Fruit fly (Drosophila melanogaster) whole organism, wandering third instar larva: ENCODE measurements around the gene CG14391.

Experiments
- CG32264 ChIP-seq: fragments of 200-800 bp; sonication (Bioruptor generic); optimal IDR thresholded peaks from 2 replicates; lab custom pipeline; 2016; ENCODE audit warnings: missing biosample characterization, missing genetic modification characterization
- CrebA ChIP-seq: fragments of 200-800 bp; sonication (Bioruptor generic); optimal IDR thresholded peaks from 2 replicates; lab custom pipeline; 2016; ENCODE audit warnings: missing biosample characterization, mild to moderate bottlenecking, missing genetic modification characterization, borderline replicate concordance
- Dfd ChIP-seq: fragments of >200 bp; optimal IDR thresholded peaks from 2 replicates; lab custom pipeline; 2017; ENCODE audit warnings: missing biosample characterization, missing genetic modification characterization
- Dif ChIP-seq: fragments of 200-275, 200-300 bp; sonication (Bioruptor generic); optimal IDR thresholded peaks from 2 replicates; lab custom pipeline; 2018; ENCODE audit warnings: missing biosample characterization, missing genetic modification characterization; ENCODE audit not compliant: partially characterized antibody
- GATAd ChIP-seq: sonication (Bioruptor generic); optimal IDR thresholded peaks from 2 replicates; lab custom pipeline; 2016; ENCODE audit warnings: missing biosample characterization, missing genetic modification characterization
- Hnf4 ChIP-seq: fragments of 200-800 bp; sonication (Bioruptor generic); optimal IDR thresholded peaks from 2 replicates; lab custom pipeline; 2016; ENCODE audit warnings: missing biosample characterization, mild to moderate bottlenecking, missing genetic modification characterization
- Hr78 ChIP-seq: fragments of >200 bp; optimal IDR thresholded peaks from 2 replicates; lab custom pipeline; 2017; ENCODE audit warnings: missing biosample characterization, missing genetic modification characterization
- Hr83 ChIP-seq: fragments of 200-300 bp; sonication (Bioruptor generic); optimal IDR thresholded peaks from 2 replicates; lab custom pipeline; 2016; ENCODE audit warnings: missing biosample characterization, mild to moderate bottlenecking, missing genetic modification characterization, moderate library complexity; ENCODE audit not compliant: poor library complexity, severe bottlenecking
- Jra ChIP-seq: sonication (Bioruptor generic); optimal IDR thresholded peaks from 2 replicates; lab custom pipeline; 2016; ENCODE audit warnings: missing biosample characterization, missing genetic modification characterization
- Mio ChIP-seq: sonication (Bioruptor generic); optimal IDR thresholded peaks from 2 replicates; lab custom pipeline; 2016; ENCODE audit warnings: missing biosample characterization, missing genetic modification characterization
- Myc ChIP-seq: fragments of >200 bp; optimal IDR thresholded peaks from 2 replicates; lab custom pipeline; 2017
- N ChIP-seq: fragments of >200 bp; optimal IDR thresholded peaks from 2 replicates; lab custom pipeline; 2018; ENCODE audit warnings: missing biosample characterization, missing external identifiers, missing genetic modification characterization
- OdsH ChIP-seq: fragments of 200-800 bp; sonication (Bioruptor generic); optimal IDR thresholded peaks from 2 replicates; lab custom pipeline; 2016; ENCODE audit warnings: missing biosample characterization, mild to moderate bottlenecking, missing genetic modification characterization
- Rel ChIP-seq, 2 experiments: fragments of 200-800 bp; sonication (Bioruptor generic) in 1 of 2; optimal IDR thresholded peaks; 2 replicates in 1 of 2; 3 replicates in 1 of 2; lab custom pipeline; 2016 to 2019; ENCODE audit warnings: mild to moderate bottlenecking in 2 of 2, missing biosample characterization in 2 of 2, missing genetic modification characterization in 2 of 2, moderate library complexity in 1 of 2
- Sp1 ChIP-seq: fragments of 200-800 bp; sonication (Bioruptor generic); optimal IDR thresholded peaks from 3 replicates; lab custom pipeline; 2019; ENCODE audit warnings: missing biosample characterization, mild to moderate bottlenecking, missing genetic modification characterization, moderate library complexity
- Vsx2 ChIP-seq: fragments of 200-300, 225-300 bp; sonication (Bioruptor generic); optimal IDR thresholded peaks from 2 replicates; lab custom pipeline; 2018; ENCODE audit warnings: missing biosample characterization, missing genetic modification characterization; ENCODE audit not compliant: partially characterized antibody
- dl ChIP-seq, 2 experiments: fragments of 175-275, 200-275 bp in 1 of 2; fragments of 200-275 bp in 1 of 2; sonication (Bioruptor generic); optimal IDR thresholded peaks; lab custom pipeline; 2018; ENCODE audit warnings: mild to moderate bottlenecking in 2 of 2, missing biosample characterization in 2 of 2, missing genetic modification characterization in 2 of 2, moderate library complexity in 2 of 2; ENCODE audit not compliant: partially characterized antibody in 2 of 2, insufficient read depth in 1 of 2
- dmrt93B ChIP-seq: fragments of 200-800 bp; sonication (Bioruptor generic); optimal IDR thresholded peaks from 2 replicates; lab custom pipeline; 2018; ENCODE audit warnings: missing biosample characterization, mild to moderate bottlenecking, missing genetic modification characterization
- dsf ChIP-seq: sonication (Bioruptor generic); optimal IDR thresholded peaks from 2 replicates; lab custom pipeline; 2016; ENCODE audit warnings: missing biosample characterization, missing genetic modification characterization, borderline replicate concordance
- ey ChIP-seq: fragments of 200-800 bp; sonication (Bioruptor generic); optimal IDR thresholded peaks from 2 replicates; lab custom pipeline; 2016; ENCODE audit warnings: missing biosample characterization, missing genetic modification characterization
- foxo ChIP-seq, 2 experiments: fragments of 200-800 bp; sonication (Bioruptor generic); optimal IDR thresholded peaks; 2 replicates in 1 of 2; 3 replicates in 1 of 2; lab custom pipeline; 2016 to 2017; ENCODE audit warnings: missing biosample characterization in 2 of 2, missing genetic modification characterization in 2 of 2
- fru ChIP-seq: fragments of 200-800 bp; sonication (Bioruptor generic); optimal IDR thresholded peaks from 3 replicates; lab custom pipeline; 2016; ENCODE audit warnings: missing biosample characterization, mild to moderate bottlenecking, missing genetic modification characterization
- h ChIP-seq: fragments of 200-800 bp; sonication (Bioruptor generic); optimal IDR thresholded peaks from 3 replicates; lab custom pipeline; 2016; ENCODE audit warnings: missing biosample characterization, mild to moderate bottlenecking, missing genetic modification characterization
- jim ChIP-seq: fragments of 175-275, 200-325 bp; sonication (Bioruptor generic); optimal IDR thresholded peaks from 2 replicates; lab custom pipeline; 2016; ENCODE audit warnings: missing biosample characterization, mild to moderate bottlenecking, missing genetic modification characterization
- lola ChIP-seq: fragments of >200 bp; optimal IDR thresholded peaks from 2 replicates; lab custom pipeline; 2017; ENCODE audit warnings: missing biosample characterization, missing genetic modification characterization
- pan ChIP-seq: fragments of >200 bp; optimal IDR thresholded peaks from 2 replicates; lab custom pipeline; 2017
- psq ChIP-seq: fragments of 200-800 bp; sonication (Bioruptor generic); optimal IDR thresholded peaks from 3 replicates; lab custom pipeline; 2017; ENCODE audit warnings: missing biosample characterization, mild to moderate bottlenecking, missing genetic modification characterization, moderate library complexity
- rgr ChIP-seq: fragments of 200-800 bp; sonication (Bioruptor generic); optimal IDR thresholded peaks from 3 replicates; lab custom pipeline; 2016; ENCODE audit warnings: missing biosample characterization, mild to moderate bottlenecking, missing genetic modification characterization
- sv ChIP-seq: fragments of 200-800 bp; sonication (Bioruptor generic); optimal IDR thresholded peaks from 3 replicates; lab custom pipeline; 2016; ENCODE audit warnings: missing biosample characterization, missing genetic modification characterization
- tai ChIP-seq: sonication (Bioruptor generic); optimal IDR thresholded peaks from 2 replicates; lab custom pipeline; 2016; ENCODE audit warnings: missing biosample characterization, missing genetic modification characterization
- woc ChIP-seq: sonication (Bioruptor generic); optimal IDR thresholded peaks from 2 replicates; lab custom pipeline; 2016; ENCODE audit warnings: missing biosample characterization, mild to moderate bottlenecking, missing genetic modification characterization

Gene CG14391

dm6 chr3R:12678850-12679249 is 15.8 kb downstream of the CG14391 start, which contains the start of gene mbo:
Gene mbo, minus strand, starts transcription at chr3R:12679052.
- TF ChIP-seq Sp1 (GFP tag; lab: Kevin White, UChicago) (no peak), rgr (GFP tag; lab: Kevin White, UChicago) (no peak), ey (no peak), lola (GFP tag; lab: Kevin White, UChicago) (no peak), CrebA (GFP tag; lab: Kevin White, UChicago) (no peak), sv (GFP tag; lab: Kevin White, UChicago) (no peak), Hr83 (GFP tag; lab: Kevin White, UChicago) (no peak)

DNA sequence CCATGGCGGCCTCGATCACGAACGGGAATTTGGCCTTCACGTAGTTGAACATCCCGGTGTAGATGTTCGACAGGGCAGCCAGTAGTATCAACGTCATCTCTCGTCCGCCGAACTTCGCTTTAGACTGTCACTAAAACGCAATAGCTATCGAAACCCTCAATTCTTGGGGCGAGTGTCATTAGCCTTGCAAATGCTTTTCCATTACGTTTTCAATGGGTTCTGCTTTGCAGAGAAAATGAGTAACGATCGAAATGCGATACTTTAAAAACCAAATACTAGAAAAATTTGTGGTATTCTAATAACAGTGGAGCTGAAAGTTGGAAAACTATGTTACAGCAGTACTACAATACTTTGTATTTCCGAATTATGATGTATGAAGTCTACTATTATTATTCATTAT is 18.5 kb downstream of the CG14391 start, which contains the start of gene CG43630:
Gene CG43630, minus strand, starts transcription at position 101 of the 400 bp plus-strand sequence.
- TF ChIP-seq Hr78 (no peak), psq (GFP tag; lab: Kevin White, UChicago) (no peak), Dfd (GFP tag; lab: Kevin White, UChicago) (no peak), Vsx2 (GFP tag; lab: Kevin White, UChicago) (no peak), CG32264 (GFP tag; lab: Kevin White, UChicago) (no peak), Dif (GFP tag; lab: Kevin White, UChicago) (no peak), CrebA (GFP tag; lab: Kevin White, UChicago) (no peak), ey (no peak), woc (GFP tag; lab: Kevin White, UChicago) (no peak), dmrt93B (GFP tag; lab: Kevin White, UChicago) (no peak), foxo (GFP tag; optimal IDR thresholded peaks at IDR 0.05; lab: Kevin White, UChicago) (no peak), tai (GFP tag; lab: Kevin White, UChicago) (no peak), h (GFP tag; lab: Kevin White, UChicago) (no peak), Rel (GFP tag; optimal IDR thresholded peaks at IDR 0.05; lab: Kevin White, UChicago) (no peak), Rel (tag; optimal IDR thresholded peaks at IDR 0.05; lab: Kevin White, UChicago) (no peak), N (no peak), Hnf4 (GFP tag; lab: Kevin White, UChicago) (no peak), Jra (GFP tag; lab: Kevin White, UChicago) (no peak), sv (GFP tag; lab: Kevin White, UChicago) (no peak), GATAd (GFP tag; lab: Kevin White, UChicago) (no peak)

DNA sequence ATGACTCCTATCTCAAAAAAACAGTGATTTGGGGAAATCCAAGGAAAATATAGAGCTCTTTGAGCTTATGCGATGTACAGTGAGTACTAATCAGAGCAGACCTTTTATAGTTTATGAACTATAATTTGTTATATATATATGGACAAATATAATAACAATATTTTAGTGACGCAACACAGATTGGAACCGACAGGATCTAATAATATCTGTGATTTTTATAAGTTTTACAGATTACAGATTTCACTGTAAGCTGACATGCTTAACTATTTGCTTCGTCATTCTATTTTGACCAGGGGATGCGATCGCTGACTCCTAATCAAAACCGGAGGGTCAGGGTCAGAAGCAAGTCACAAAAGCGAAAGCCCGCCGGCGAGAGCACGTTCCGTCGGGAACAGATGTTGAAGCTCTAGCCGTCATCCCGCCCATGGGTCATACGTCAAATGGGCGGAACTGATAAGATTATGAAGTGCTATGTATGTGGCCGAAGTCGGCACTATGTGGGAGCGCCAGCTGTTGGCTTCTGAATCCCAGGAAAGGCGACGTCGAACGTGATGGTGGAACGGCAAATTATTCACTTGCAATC is 20.5 kb downstream of the CG14391 start, which contains the start of gene Gnmt:
Gene Gnmt, plus strand, starts transcription at position 568 of the 583 bp plus-strand sequence.
- TF ChIP-seq fru (GFP tag; lab: Kevin White, UChicago) (no peak), Dif (GFP tag; lab: Kevin White, UChicago) (peak; percentile 33)
- TF ChIP-seq, all 38 proteins: peak for 1

DNA sequence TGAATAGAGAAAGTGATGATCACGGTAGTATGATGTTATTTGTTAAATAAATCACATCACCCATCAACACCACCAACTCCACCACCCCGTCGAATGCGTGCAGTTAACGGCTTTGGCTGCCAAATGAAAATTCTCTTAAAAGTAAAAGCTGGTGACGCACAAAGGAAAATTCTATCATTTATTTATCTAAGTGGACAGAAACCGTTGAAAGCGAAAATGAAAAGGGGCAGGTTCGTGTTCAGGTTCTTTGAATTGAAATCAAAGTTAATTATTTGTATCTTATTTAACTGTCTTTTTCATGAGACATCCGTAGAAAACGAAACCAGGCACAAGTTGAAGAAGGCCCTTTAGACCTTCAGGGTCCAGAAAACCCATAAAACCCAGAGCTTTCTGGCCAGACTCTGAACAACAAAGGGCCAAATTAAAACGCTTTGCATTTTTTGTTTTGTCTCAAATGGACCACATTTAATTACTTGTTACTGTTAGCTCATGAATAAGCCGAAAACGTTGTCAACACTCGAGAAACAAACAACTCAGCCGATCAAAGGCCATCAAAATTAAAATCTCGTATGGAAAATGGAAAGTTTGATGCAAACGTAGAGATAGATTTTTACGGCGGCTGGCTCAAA is 28.3 kb downstream of the CG14391 start:
- TF ChIP-seq pan (no peak), dl (GFP tag; optimal IDR thresholded peaks at IDR 0.05; lab: Kevin White, UChicago; ENCODE audit: insufficient read depth in 1 of 2, partially characterized antibody in 2 of 2) (no peak), foxo (GFP tag; optimal IDR thresholded peaks at IDR 0.05; lab: Kevin White, UChicago) (no peak), Myc (no peak), Dfd (GFP tag; lab: Kevin White, UChicago) (no peak), sv (GFP tag; lab: Kevin White, UChicago) (no peak), Rel (GFP tag; optimal IDR thresholded peaks at IDR 0.05; lab: Kevin White, UChicago) (no peak), Rel (tag; optimal IDR thresholded peaks at IDR 0.05; lab: Kevin White, UChicago) (no peak), OdsH (no peak), tai (GFP tag; lab: Kevin White, UChicago) (no peak), fru (GFP tag; lab: Kevin White, UChicago) (no peak), Vsx2 (GFP tag; lab: Kevin White, UChicago) (no peak), dsf (no peak), GATAd (GFP tag; lab: Kevin White, UChicago) (no peak), dmrt93B (GFP tag; lab: Kevin White, UChicago) (no peak), rgr (GFP tag; lab: Kevin White, UChicago) (no peak), Mio (no peak), Dif (GFP tag; lab: Kevin White, UChicago) (no peak), jim (GFP tag; lab: Kevin White, UChicago) (no peak)
